Worm (Caenorhabditis elegans) whole organism, L2 larva: ENCODE measurements around the gene C01G10.5.

ENCODE experiments used
- F13H6.1 ChIP-seq: sonication (generic microtip); optimal IDR thresholded peaks from 2 replicates; lab custom pipeline; 2016; ENCODE audit warnings: missing genetic modification characterization, missing compliant biosample characterization
- lin-39 ChIP-seq: fragments of 150-350 bp; optimal IDR thresholded peaks from 2 replicates; lab custom pipeline; 2014; ENCODE audit warnings: missing biosample characterization, missing genetic modification reagents, missing genetic modification characterization
- mdl-1 ChIP-seq, 2 experiments: fragments of 150-350 bp in 1 of 2; sonication (generic microtip) in 1 of 2; optimal IDR thresholded peaks; 2 replicates each; lab custom pipeline; 2017; ENCODE audit warnings: missing biosample characterization in 2 of 2, missing genetic modification characterization in 2 of 2
- nhr-10 ChIP-seq: sonication (generic microtip); optimal IDR thresholded peaks from 2 replicates; lab custom pipeline; 2017; ENCODE audit warnings: missing biosample characterization, missing genetic modification characterization
- nhr-129 ChIP-seq: fragments of 150-350 bp; optimal IDR thresholded peaks from 2 replicates; lab custom pipeline; 2014; ENCODE audit warnings: missing biosample characterization, missing genetic modification characterization
- nhr-25 ChIP-seq: fragments of 150-350 bp; sonication (generic microtip); optimal IDR thresholded peaks from 3 replicates; lab custom pipeline; 2014; ENCODE audit warnings: missing biosample characterization, missing genetic modification characterization
- nhr-6 ChIP-seq: fragments of 150-350 bp; optimal IDR thresholded peaks from 2 replicates; lab custom pipeline; 2014; ENCODE audit warnings: missing biosample characterization, missing genetic modification characterization
- nhr-77 ChIP-seq: fragments of 150-350 bp; optimal IDR thresholded peaks from 2 replicates; lab custom pipeline; 2014; ENCODE audit warnings: missing biosample characterization, missing genetic modification characterization
- skn-1 ChIP-seq: sonication (generic microtip); optimal IDR thresholded peaks from 2 replicates; lab custom pipeline; 2017; ENCODE audit warnings: missing biosample characterization, missing genetic modification characterization
- unc-39 ChIP-seq: fragments of 150-350 bp; optimal IDR thresholded peaks from 2 replicates; lab custom pipeline; 2014; ENCODE audit warnings: missing biosample characterization, missing genetic modification characterization
- unc-62 ChIP-seq: fragments of 150-350 bp; optimal IDR thresholded peaks from 2 replicates; lab custom pipeline; 2014; ENCODE audit warnings: missing biosample characterization, missing genetic modification reagents, missing genetic modification characterization
- zag-1 ChIP-seq: fragments of 150-350 bp; optimal IDR thresholded peaks from 2 replicates; lab custom pipeline; 2014; ENCODE audit warnings: missing biosample characterization, missing genetic modification characterization

DNA sequence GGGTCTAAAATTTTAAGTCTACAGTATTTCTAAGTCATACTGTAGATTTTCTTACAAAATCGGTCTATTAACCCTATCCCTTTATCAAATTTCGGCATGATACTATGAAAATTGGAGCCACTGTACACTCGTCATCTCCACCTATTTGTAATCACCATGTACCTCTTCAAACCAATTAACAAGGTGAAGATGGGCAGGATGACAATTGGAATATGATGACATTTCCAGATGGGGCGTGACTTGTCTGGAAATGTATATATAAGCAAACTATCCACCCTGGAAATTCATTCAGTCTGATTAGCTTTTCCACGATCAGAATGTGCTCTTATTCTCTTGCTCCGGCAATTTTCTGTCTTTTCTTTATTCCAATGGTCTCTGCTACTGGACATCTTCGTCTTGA, 19.9 kb upstream of the C01G10.5 start, which contains the start of gene Y75B12A.2:
- TF ChIP-seq unc-39 (tag; lab: Kevin White, UChicago) (no peak), lin-39 (tag; lab: Kevin White, UChicago) (no peak), nhr-10 (tag; lab: Kevin White, UChicago) (no peak), F13H6.1 (tag; lab: Kevin White, UChicago) (no peak), skn-1 (tag; lab: Kevin White, UChicago) (no peak), unc-62 (GFP tag; lab: Kevin White, UChicago) (no peak), mdl-1 (tag; optimal IDR thresholded peaks at IDR 0.05; lab: Kevin White, UChicago) (no peak), nhr-129 (no peak), nhr-6 (tag; lab: Kevin White, UChicago) (no peak), nhr-25 (tag; lab: Kevin White, UChicago) (no peak), zag-1 (no peak), nhr-77 (no peak)
